Worm (Caenorhabditis elegans) whole organism, young adult: ENCODE results near the gene H21P03.10.

Experiments used
- C17E4.6 ChIP-seq: fragments of 200-800 bp; sonication (Bioruptor generic); IDR thresholded peaks from 2 replicates; pipeline ENCODE4 v1.3.6; 2022; ENCODE audit warnings: missing genetic modification reagents, missing genetic modification characterization, missing compliant biosample characterization
- D2030.7 ChIP-seq: fragments of 200-800 bp; sonication (Bioruptor generic); IDR thresholded peaks from 2 replicates; pipeline ENCODE4 v1.3.6; 2022; ENCODE audit warnings: missing genetic modification reagents, missing genetic modification characterization, missing compliant biosample characterization
- F10E7.11 ChIP-seq: sonication (generic microtip); optimal IDR thresholded peaks from 2 replicates; lab custom pipeline; 2017; ENCODE audit warnings: mild to moderate bottlenecking, missing genetic modification characterization, moderate library complexity, missing compliant biosample characterization
- F22D6.2 ChIP-seq: sonication (generic microtip); optimal IDR thresholded peaks from 2 replicates; lab custom pipeline; 2016; ENCODE audit warnings: mild to moderate bottlenecking, missing genetic modification characterization, missing compliant biosample characterization
- F23B12.7 ChIP-seq: sonication (generic microtip); optimal IDR thresholded peaks from 2 replicates; lab custom pipeline; 2017; ENCODE audit warnings: missing genetic modification characterization, mild to moderate bottlenecking, missing compliant biosample characterization, antibody characterized with exemption, moderate library complexity; ENCODE audit not compliant: insufficient read depth
- F33H1.4 ChIP-seq: fragments of 200-800 bp; sonication (Bioruptor generic); IDR thresholded peaks from 2 replicates; pipeline ENCODE4 v1.3.6; 2022; ENCODE audit warnings: missing genetic modification reagents, missing genetic modification characterization, missing compliant biosample characterization
- F37B4.10 ChIP-seq: fragments of 200-800 bp; sonication (Bioruptor generic); IDR thresholded peaks from 2 replicates; pipeline ENCODE4 v1.3.6; 2022; ENCODE audit warnings: missing genetic modification characterization, missing compliant biosample characterization
- F39B2.1 ChIP-seq: fragments of 200-800 bp; sonication (Bioruptor generic); IDR thresholded peaks from 2 replicates; pipeline ENCODE4 v1.3.6; 2022; ENCODE audit warnings: missing genetic modification reagents, missing genetic modification characterization, missing compliant biosample characterization
- F49E8.2 ChIP-seq: sonication (generic microtip); optimal IDR thresholded peaks from 3 replicates; lab custom pipeline; 2017; ENCODE audit warnings: missing genetic modification characterization, mild to moderate bottlenecking, missing compliant biosample characterization, antibody characterized with exemption, moderate library complexity; ENCODE audit not compliant: insufficient read depth
- K12H6.12 ChIP-seq: fragments of 200-800 bp; sonication (Bioruptor generic); optimal IDR thresholded peaks from 2 replicates; lab custom pipeline; 2018; ENCODE audit warnings: mild to moderate bottlenecking, missing genetic modification characterization, missing compliant biosample characterization
- T26A5.8 ChIP-seq: sonication (generic microtip); optimal IDR thresholded peaks from 2 replicates; lab custom pipeline; 2016; ENCODE audit warnings: missing genetic modification characterization, missing compliant biosample characterization
- Y56A3A.18 ChIP-seq: fragments of 200-800 bp; sonication (Bioruptor generic); IDR thresholded peaks from 2 replicates; pipeline ENCODE4 v1.3.6; 2022; ENCODE audit warnings: missing genetic modification reagents, missing genetic modification characterization, missing compliant biosample characterization
- Y67H2A.10 ChIP-seq: fragments of 200-800 bp; sonication (Bioruptor generic); conservative IDR thresholded peaks from 2 replicates; pipeline ENCODE4 v1.3.6; 2022; ENCODE audit warnings: missing genetic modification reagents, missing genetic modification characterization, missing compliant biosample characterization
- Y95B8A.8 ChIP-seq: fragments of 200-800 bp; sonication (Bioruptor generic); IDR thresholded peaks from 2 replicates; pipeline ENCODE4 v1.3.6; 2022; ENCODE audit warnings: missing genetic modification reagents, missing genetic modification characterization, missing compliant biosample characterization
- aptf-2 ChIP-seq: fragments of 200-800 bp; sonication (Bioruptor generic); conservative IDR thresholded peaks from 2 replicates; pipeline ENCODE4 v1.3.6; 2022; ENCODE audit warnings: missing genetic modification reagents, missing genetic modification characterization, missing compliant biosample characterization
- atf-7 ChIP-seq: sonication (generic microtip); optimal IDR thresholded peaks from 2 replicates; lab custom pipeline; 2017; ENCODE audit warnings: mild to moderate bottlenecking, missing genetic modification characterization, missing compliant biosample characterization
- attf-3 ChIP-seq: fragments of 200-800 bp; sonication (Bioruptor generic); conservative IDR thresholded peaks from 2 replicates; pipeline ENCODE4 v1.3.6; 2022; ENCODE audit warnings: missing genetic modification reagents, missing genetic modification characterization, missing compliant biosample characterization
- attf-5 ChIP-seq: fragments of 200-800 bp; sonication (Bioruptor generic); optimal IDR thresholded peaks from 2 replicates; lab custom pipeline; 2018; ENCODE audit warnings: mild to moderate bottlenecking, missing genetic modification characterization, missing compliant biosample characterization
- bed-1 ChIP-seq: fragments of 200-800 bp; sonication (Bioruptor generic); IDR thresholded peaks from 2 replicates; pipeline ENCODE4 v1.3.6; 2022; ENCODE audit warnings: missing genetic modification reagents, missing genetic modification characterization, missing compliant biosample characterization
- bed-2 ChIP-seq: fragments of 200-800 bp; sonication (Bioruptor generic); IDR thresholded peaks from 2 replicates; pipeline ENCODE4 v1.3.6; 2022; ENCODE audit warnings: missing genetic modification reagents, missing genetic modification characterization, missing compliant biosample characterization
- ccch-3 ChIP-seq: fragments of 200-800 bp; sonication (Bioruptor generic); optimal IDR thresholded peaks from 2 replicates; lab custom pipeline; 2018; ENCODE audit warnings: mild to moderate bottlenecking, missing genetic modification characterization, missing compliant biosample characterization
- ceh-40 ChIP-seq: fragments of 200-800 bp; sonication (Bioruptor generic); IDR thresholded peaks from 2 replicates; pipeline ENCODE4 v1.3.6; 2022; ENCODE audit warnings: missing genetic modification characterization, missing compliant biosample characterization
- ceh-91 ChIP-seq: fragments of 200-800 bp; sonication (Bioruptor generic); IDR thresholded peaks from 2 replicates; pipeline ENCODE4 v1.3.6; 2022; ENCODE audit warnings: missing genetic modification reagents, missing genetic modification characterization, missing compliant biosample characterization
- chd-7 ChIP-seq: sonication (generic microtip); optimal IDR thresholded peaks from 2 replicates; lab custom pipeline; 2016; ENCODE audit warnings: mild to moderate bottlenecking, missing genetic modification characterization, moderate library complexity, missing compliant biosample characterization
- dpff-1 ChIP-seq: sonication (generic microtip); optimal IDR thresholded peaks from 2 replicates; lab custom pipeline; 2017; ENCODE audit warnings: mild to moderate bottlenecking, missing genetic modification characterization, missing compliant biosample characterization
- efl-1 ChIP-seq: fragments of 150-350 bp; optimal IDR thresholded peaks from 2 replicates; lab custom pipeline; 2014; ENCODE audit warnings: missing biosample characterization, missing genetic modification reagents, missing genetic modification characterization
- egl-44 ChIP-seq: fragments of 200-800 bp; sonication (Bioruptor generic); IDR thresholded peaks from 2 replicates; pipeline ENCODE4 v1.3.6; 2022; ENCODE audit warnings: missing genetic modification reagents, missing genetic modification characterization, missing compliant biosample characterization
- ekl-4 ChIP-seq: fragments of 200-800 bp; sonication (Bioruptor generic); IDR thresholded peaks from 2 replicates; pipeline ENCODE4 v1.3.6; 2022; ENCODE audit warnings: missing genetic modification reagents, missing genetic modification characterization, missing compliant biosample characterization
- ets-4 ChIP-seq: fragments of 200-800 bp; sonication (Bioruptor generic); optimal IDR thresholded peaks from 2 replicates; lab custom pipeline; 2018; ENCODE audit warnings: mild to moderate bottlenecking, missing genetic modification characterization, missing compliant biosample characterization
- gei-17 ChIP-seq: fragments of 200-800 bp; sonication (Bioruptor generic); optimal IDR thresholded peaks from 2 replicates; lab custom pipeline; 2018; ENCODE audit warnings: mild to moderate bottlenecking, missing genetic modification characterization, missing compliant biosample characterization
- him-1 ChIP-seq: sonication (generic microtip); optimal IDR thresholded peaks from 2 replicates; lab custom pipeline; 2016; ENCODE audit warnings: missing genotype, missing genetic modification reagents, missing genetic modification characterization, missing compliant biosample characterization
- hlh-26 ChIP-seq: fragments of 200-800 bp; sonication (Bioruptor generic); conservative IDR thresholded peaks from 2 replicates; pipeline ENCODE4 v1.3.6; 2022; ENCODE audit warnings: missing genetic modification reagents, missing genetic modification characterization, missing compliant biosample characterization
- lag-1 ChIP-seq: fragments of 200-800 bp; sonication (Bioruptor generic); IDR thresholded peaks from 2 replicates; pipeline ENCODE4 v1.3.6; 2022; ENCODE audit warnings: missing genetic modification reagents, missing genetic modification characterization, missing compliant biosample characterization
- lin-26 ChIP-seq: fragments of 200-800 bp; sonication (Bioruptor generic); IDR thresholded peaks from 2 replicates; pipeline ENCODE4 v1.3.6; 2022; ENCODE audit warnings: missing genetic modification reagents, missing genetic modification characterization, missing compliant biosample characterization
- lin-35 ChIP-seq, 3 experiments: fragments of 150-350 bp in 2 of 3; sonication (generic microtip) in 1 of 3; optimal IDR thresholded peaks; 2 replicates each; lab custom pipeline; 2014 to 2018; ENCODE audit warnings: missing biosample characterization in 3 of 3, missing genetic modification characterization in 3 of 3, missing genetic modification reagents in 3 of 3
- lin-40 ChIP-seq: sonication (generic microtip); optimal IDR thresholded peaks from 2 replicates; lab custom pipeline; 2016; ENCODE audit warnings: missing genetic modification characterization, mild to moderate bottlenecking, missing compliant biosample characterization, missing genotype, missing genetic modification reagents
- lir-1 ChIP-seq: fragments of 200-800 bp; sonication (Bioruptor generic); conservative IDR thresholded peaks from 2 replicates; pipeline ENCODE4 v1.3.6; 2022; ENCODE audit warnings: missing genetic modification reagents, missing genetic modification characterization, missing compliant biosample characterization
- madf-3 ChIP-seq: fragments of 200-800 bp; sonication (Bioruptor generic); IDR thresholded peaks from 2 replicates; pipeline ENCODE4 v1.3.6; 2022; ENCODE audit warnings: missing genetic modification reagents, missing genetic modification characterization, missing compliant biosample characterization
- madf-6 ChIP-seq: fragments of 200-800 bp; sonication (Bioruptor generic); IDR thresholded peaks from 2 replicates; pipeline ENCODE4 v1.3.6; 2022; ENCODE audit warnings: missing genetic modification reagents, missing genetic modification characterization, missing compliant biosample characterization
- mcd-1 ChIP-seq: fragments of 200-800 bp; sonication (Bioruptor generic); IDR thresholded peaks from 2 replicates; pipeline ENCODE4 v1.3.6; 2022; ENCODE audit warnings: missing genetic modification reagents, missing genetic modification characterization, missing compliant biosample characterization
- mel-28 ChIP-seq: sonication (generic microtip); optimal IDR thresholded peaks from 2 replicates; lab custom pipeline; 2016; ENCODE audit warnings: borderline replicate concordance, mild to moderate bottlenecking, missing genetic modification characterization, missing compliant biosample characterization
- mes-4 ChIP-seq: sonication (generic microtip); optimal IDR thresholded peaks from 2 replicates; lab custom pipeline; 2016; ENCODE audit warnings: missing genotype, missing genetic modification characterization, missing compliant biosample characterization
- nhr-90 ChIP-seq: sonication (generic microtip); optimal IDR thresholded peaks from 2 replicates; lab custom pipeline; 2016; ENCODE audit warnings: missing genotype, mild to moderate bottlenecking, missing genetic modification characterization, missing compliant biosample characterization
- rcor-1 ChIP-seq: fragments of 200-800 bp; sonication (Bioruptor generic); IDR thresholded peaks from 2 replicates; pipeline ENCODE4 v1.3.6; 2022; ENCODE audit warnings: missing genetic modification reagents, missing genetic modification characterization, missing compliant biosample characterization
- sea-2 ChIP-seq: fragments of 200-800 bp; sonication (Bioruptor generic); IDR thresholded peaks from 2 replicates; pipeline ENCODE4 v1.3.6; 2022; ENCODE audit warnings: missing genetic modification characterization, missing compliant biosample characterization
- snpc-3.4 ChIP-seq: sonication (generic microtip); optimal IDR thresholded peaks from 2 replicates; lab custom pipeline; 2017; ENCODE audit warnings: missing genetic modification characterization, mild to moderate bottlenecking, missing compliant biosample characterization, antibody characterized with exemption, moderate library complexity, missing genotype, missing genetic modification reagents
- unc-130 ChIP-seq: sonication (generic microtip); optimal IDR thresholded peaks from 2 replicates; lab custom pipeline; 2016; ENCODE audit warnings: missing genetic modification reagents, missing genetic modification characterization, missing compliant biosample characterization
- xnd-1 ChIP-seq: sonication (generic microtip); optimal IDR thresholded peaks from 2 replicates; lab custom pipeline; 2016; ENCODE audit warnings: missing genotype, missing genetic modification reagents, missing genetic modification characterization, missing compliant biosample characterization

H21P03.10 gene

ce11 chrIV:11523685-11524084, 23.2 kb downstream of the H21P03.10 start (continued):
- TF ChIP-seq Y67H2A.10 (GFP tag; lab: Robert Waterston, UW) (no peak), xnd-1 (tag; lab: Kevin White, UChicago) (no peak), efl-1 (GFP tag; lab: Kevin White, UChicago) (no peak), Y95B8A.8 (GFP tag; lab: Robert Waterston, UW) (no peak), ekl-4 (GFP tag; lab: Robert Waterston, UW) (0 out of 2 replicates have a peak, but pooled peaks have one; percentile 9), F39B2.1 (GFP tag; lab: Robert Waterston, UW) (no peak), chd-7 (no peak), hlh-26 (GFP tag; lab: Robert Waterston, UW) (no peak), lin-26 (GFP tag; lab: Robert Waterston, UW) (0 out of 2 replicates have a peak, but pooled peaks have one; percentile 55), lir-1 (GFP tag; lab: Robert Waterston, UW) (peak; percentile 83), gei-17 (GFP tag; lab: Kevin White, UChicago) (no peak), attf-3 (0 out of 2 replicates have a peak, but pooled peaks have one; percentile 15), rcor-1 (GFP tag; lab: Robert Waterston, UW) (0 out of 2 replicates have a peak, but pooled peaks have one; percentile 14), mcd-1 (GFP tag; lab: Robert Waterston, UW) (no peak), him-1 (tag; lab: Kevin White, UChicago) (no peak), lin-35 (GFP tag; optimal IDR thresholded peaks at IDR 0.05; lab: Kevin White, UChicago) (peak in 1 of 3 experiments; percentile 1), K12H6.12 (tag; lab: Kevin White, UChicago) (no peak), aptf-2 (GFP tag; lab: Robert Waterston, UW) (no peak), bed-2 (GFP tag; lab: Robert Waterston, UW) (no peak), ccch-3 (GFP tag; lab: Kevin White, UChicago) (no peak), D2030.7 (GFP tag; lab: Robert Waterston, UW) (no peak), F49E8.2 (tag; lab: Kevin White, UChicago) (no peak), Y56A3A.18 (GFP tag; lab: Robert Waterston, UW) (no peak), bed-1 (GFP tag; lab: Robert Waterston, UW) (no peak), lin-40 (tag; lab: Kevin White, UChicago) (no peak), C17E4.6 (GFP tag; lab: Robert Waterston, UW) (no peak), attf-5 (no peak), sea-2 (GFP tag; lab: Robert Waterston, UW) (no peak), ets-4 (GFP tag; lab: Kevin White, UChicago) (no peak), nhr-90 (tag; lab: Kevin White, UChicago) (no peak)

- TF ChIP-seq F37B4.10 (GFP tag; lab: Robert Waterston, UW), result no peak
- TF ChIP-seq F23B12.7 (tag; lab: Kevin White, UChicago), result no peak
- TF ChIP-seq F33H1.4 (GFP tag; lab: Robert Waterston, UW), result peak; percentile 35
- 0 out of 2 replicates have a peak, but pooled peaks have one; percentile 30 for TF ChIP-seq ceh-91 (GFP tag; lab: Robert Waterston, UW)
- no peak for TF ChIP-seq madf-3 (GFP tag; lab: Robert Waterston, UW)
- TF ChIP-seq F22D6.2, result no peak
- TF ChIP-seq egl-44 (GFP tag; lab: Robert Waterston, UW), result no peak
- no peak for TF ChIP-seq ekl-4 (GFP tag; lab: Robert Waterston, UW)
- TF ChIP-seq F10E7.11 (tag; lab: Kevin White, UChicago), result no peak
- TF ChIP-seq T26A5.8 (tag; lab: Kevin White, UChicago), result no peak
- TF ChIP-seq unc-130 (GFP tag; lab: Kevin White, UChicago), result no peak
- no peak for TF ChIP-seq ceh-40 (GFP tag; lab: Robert Waterston, UW)
- peak; percentile 14 for TF ChIP-seq lin-40 (tag; lab: Kevin White, UChicago)
- no peak for TF ChIP-seq lag-1 (GFP tag; lab: Robert Waterston, UW)
- peak; percentile 39 for TF ChIP-seq madf-6 (GFP tag; lab: Robert Waterston, UW)
- no peak for TF ChIP-seq snpc-3.4 (tag; lab: Kevin White, UChicago)
- no peak for TF ChIP-seq atf-7
- TF ChIP-seq mes-4 (tag; lab: Kevin White, UChicago), result no peak
- TF ChIP-seq hlh-26 (GFP tag; lab: Robert Waterston, UW), result no peak
- TF ChIP-seq mel-28 (tag; lab: Kevin White, UChicago), result no peak
- no peak for TF ChIP-seq dpff-1
Measured at ce11 chrIV:11524241-11524692, 23.7 kb downstream of the H21P03.10 start, which contains the start of gene mep-1. Gene mep-1 (plus strand): TSS chrIV:11524642.
